Worm (Caenorhabditis elegans): ENCODE measurements around the gene F35C11.3.

DNA sequence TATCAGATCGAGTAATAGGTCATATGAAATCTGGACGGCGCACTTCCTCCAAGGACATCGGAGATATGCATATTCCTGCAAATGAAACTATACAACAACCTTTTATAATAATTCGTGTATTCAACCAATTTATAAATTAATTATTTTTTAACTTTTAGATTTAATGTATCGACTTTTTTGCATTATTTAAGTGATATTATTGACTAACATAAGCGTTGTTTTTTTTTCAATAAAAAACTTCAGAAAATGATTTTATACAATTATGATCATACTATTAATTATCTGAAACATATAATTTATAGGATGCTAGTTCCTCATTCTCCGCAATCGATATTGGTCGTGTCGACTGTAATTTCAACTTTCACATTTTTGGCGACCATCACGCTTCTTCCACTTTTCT is 42.5 kb upstream of the F35C11.3 start, which contains the start of gene col-76:
- TF ChIP-seq W03F9.2 (tag; optimal IDR thresholded peaks at IDR 0.05) (no peak), him-1 (tag; optimal IDR thresholded peaks at IDR 0.05) (no peak), dao-5 (tag; optimal IDR thresholded peaks at IDR 0.05) (no peak)

Data from whole organism, L4/young adult.